Worm (Caenorhabditis elegans): ENCODE data around the gene Y32H12A.7.

ce11 chrIII:5417921-5418320, 32.7 kb upstream of the Y32H12A.7 start:
- TF ChIP-seq ces-1 (GFP tag; optimal IDR thresholded peaks at IDR 0.05) (no peak), lin-15B (tag; optimal IDR thresholded peaks at IDR 0.05) (no peak), fkh-10 (GFP tag; optimal IDR thresholded peaks at IDR 0.05) (no peak), pqm-1 (tag; optimal IDR thresholded peaks at IDR 0.05) (no peak), dve-1 (tag; optimal IDR thresholded peaks at IDR 0.05; ENCODE audit: insufficient read depth) (no peak), lir-3 (tag; optimal IDR thresholded peaks at IDR 0.05) (no peak), nhr-42 (GFP tag; IDR thresholded peaks at IDR 0.05) (no peak), unc-62 (GFP tag; optimal IDR thresholded peaks at IDR 0.05 in 1 of 2) (no peak), unc-62 (tag; optimal IDR thresholded peaks at IDR 0.05) (no peak), nhr-76 (tag; optimal IDR thresholded peaks at IDR 0.05) (no peak), T26A8.4 (GFP tag; IDR thresholded peaks at IDR 0.05) (no peak), F49E8.2 (tag; optimal IDR thresholded peaks at IDR 0.05; ENCODE audit: borderline replicate concordance) (no peak)

Measured in whole organism, L4 larva.